Worm (Caenorhabditis elegans) whole organism, young adult: ENCODE results near the gene str-28.

ENCODE experiments used
- B0035.1 ChIP-seq: sonication (generic microtip); optimal IDR thresholded peaks from 2 replicates; lab custom pipeline; 2016; ENCODE audit warnings: missing genetic modification characterization, mild to moderate bottlenecking, missing compliant biosample characterization, missing genotype, missing genetic modification reagents
- B0336.3 ChIP-seq: fragments of 200-800 bp; sonication (Bioruptor generic); IDR thresholded peaks from 2 replicates; pipeline ENCODE4 v1.3.6; 2022; ENCODE audit warnings: missing genetic modification characterization, missing compliant biosample characterization
- C06A6.2 ChIP-seq: fragments of 200-800 bp; sonication (Bioruptor generic); conservative IDR thresholded peaks from 2 replicates; pipeline ENCODE4 v1.3.6; 2022; ENCODE audit warnings: missing genetic modification characterization, missing compliant biosample characterization
- C17E4.6 ChIP-seq: fragments of 200-800 bp; sonication (Bioruptor generic); IDR thresholded peaks from 2 replicates; pipeline ENCODE4 v1.3.6; 2022; ENCODE audit warnings: missing genetic modification reagents, missing genetic modification characterization, missing compliant biosample characterization
- F33H1.4 ChIP-seq: fragments of 200-800 bp; sonication (Bioruptor generic); IDR thresholded peaks from 2 replicates; pipeline ENCODE4 v1.3.6; 2022; ENCODE audit warnings: missing genetic modification reagents, missing genetic modification characterization, missing compliant biosample characterization
- F37B4.10 ChIP-seq: fragments of 200-800 bp; sonication (Bioruptor generic); IDR thresholded peaks from 2 replicates; pipeline ENCODE4 v1.3.6; 2022; ENCODE audit warnings: missing genetic modification characterization, missing compliant biosample characterization
- F39B2.1 ChIP-seq: fragments of 200-800 bp; sonication (Bioruptor generic); IDR thresholded peaks from 2 replicates; pipeline ENCODE4 v1.3.6; 2022; ENCODE audit warnings: missing genetic modification reagents, missing genetic modification characterization, missing compliant biosample characterization
- F49E8.2 ChIP-seq: sonication (generic microtip); optimal IDR thresholded peaks from 3 replicates; lab custom pipeline; 2017; ENCODE audit warnings: missing genetic modification characterization, mild to moderate bottlenecking, missing compliant biosample characterization, antibody characterized with exemption, moderate library complexity; ENCODE audit not compliant: insufficient read depth
- F57C9.4 ChIP-seq: sonication (generic microtip); optimal IDR thresholded peaks from 2 replicates; lab custom pipeline; 2017; ENCODE audit warnings: mild to moderate bottlenecking, missing genetic modification characterization, missing compliant biosample characterization
- K11D2.4 ChIP-seq: fragments of 200-800 bp; sonication (Bioruptor generic); IDR thresholded peaks from 2 replicates; pipeline ENCODE4 v1.3.6; 2022; ENCODE audit warnings: missing genetic modification reagents, missing genetic modification characterization, missing compliant biosample characterization
- Y53F4B.3 ChIP-seq: fragments of 200-800 bp; sonication (Bioruptor generic); IDR thresholded peaks from 2 replicates; pipeline ENCODE4 v1.3.6; 2022; ENCODE audit warnings: missing genetic modification reagents, missing genetic modification characterization, missing compliant biosample characterization
- Y95B8A.8 ChIP-seq: fragments of 200-800 bp; sonication (Bioruptor generic); IDR thresholded peaks from 2 replicates; pipeline ENCODE4 v1.3.6; 2022; ENCODE audit warnings: missing genetic modification reagents, missing genetic modification characterization, missing compliant biosample characterization
- ama-1 ChIP-seq, 3 experiments: fragments of 150-350 bp in 1 of 3; sonication (generic microtip) in 2 of 3; optimal IDR thresholded peaks; 2 replicates each; lab custom pipeline; 2014 to 2018; ENCODE audit warnings: missing biosample characterization in 2 of 3, missing genetic modification characterization in 2 of 3, missing genetic modification reagents in 2 of 3
- aptf-2 ChIP-seq: fragments of 200-800 bp; sonication (Bioruptor generic); conservative IDR thresholded peaks from 2 replicates; pipeline ENCODE4 v1.3.6; 2022; ENCODE audit warnings: missing genetic modification reagents, missing genetic modification characterization, missing compliant biosample characterization
- aptf-3 ChIP-seq: fragments of 200-800 bp; sonication (Bioruptor generic); IDR thresholded peaks from 2 replicates; pipeline ENCODE4 v1.3.6; 2022; ENCODE audit warnings: missing genetic modification characterization, missing compliant biosample characterization
- attf-6 ChIP-seq: fragments of 200-800 bp; sonication (Bioruptor generic); IDR thresholded peaks from 2 replicates; pipeline ENCODE4 v1.3.6; 2022; ENCODE audit warnings: missing genetic modification reagents, missing genetic modification characterization, missing compliant biosample characterization
- bed-2 ChIP-seq: fragments of 200-800 bp; sonication (Bioruptor generic); IDR thresholded peaks from 2 replicates; pipeline ENCODE4 v1.3.6; 2022; ENCODE audit warnings: missing genetic modification reagents, missing genetic modification characterization, missing compliant biosample characterization
- cebp-1 ChIP-seq, 2 experiments: fragments of 200-800 bp in 1 of 2; sonication (Bioruptor generic) in 1 of 2; sonication (generic microtip) in 1 of 2; IDR thresholded peaks in 1 of 2; optimal IDR thresholded peaks in 1 of 2; 2 replicates each; pipeline versions ENCODE4 v1.3.6 to Lab custom; 2017 to 2022; ENCODE audit warnings: missing compliant biosample characterization in 2 of 2, missing genetic modification characterization in 2 of 2, mild to moderate bottlenecking in 1 of 2, missing genetic modification reagents in 1 of 2, moderate library complexity in 1 of 2
- cebp-2 ChIP-seq: fragments of 200-800 bp; sonication (Bioruptor generic); IDR thresholded peaks from 2 replicates; pipeline ENCODE4 v1.3.6; 2022; ENCODE audit warnings: missing genetic modification characterization, missing compliant biosample characterization
- ceh-27 ChIP-seq: fragments of 200-800 bp; sonication (Bioruptor generic); optimal IDR thresholded peaks from 2 replicates; lab custom pipeline; 2018; ENCODE audit warnings: mild to moderate bottlenecking, missing genetic modification characterization, moderate library complexity, missing compliant biosample characterization
- ceh-40 ChIP-seq: fragments of 200-800 bp; sonication (Bioruptor generic); IDR thresholded peaks from 2 replicates; pipeline ENCODE4 v1.3.6; 2022; ENCODE audit warnings: missing genetic modification characterization, missing compliant biosample characterization
- ceh-58 ChIP-seq: fragments of 200-800 bp; sonication (Bioruptor generic); IDR thresholded peaks from 2 replicates; pipeline ENCODE4 v1.3.6; 2022; ENCODE audit warnings: missing genetic modification characterization, missing compliant biosample characterization
- ceh-79 ChIP-seq: sonication (generic microtip); optimal IDR thresholded peaks from 2 replicates; lab custom pipeline; 2017; ENCODE audit warnings: mild to moderate bottlenecking, missing genetic modification characterization, missing compliant biosample characterization
- ceh-91 ChIP-seq: fragments of 200-800 bp; sonication (Bioruptor generic); IDR thresholded peaks from 2 replicates; pipeline ENCODE4 v1.3.6; 2022; ENCODE audit warnings: missing genetic modification reagents, missing genetic modification characterization, missing compliant biosample characterization
- ekl-4 ChIP-seq: fragments of 200-800 bp; sonication (Bioruptor generic); IDR thresholded peaks from 2 replicates; pipeline ENCODE4 v1.3.6; 2022; ENCODE audit warnings: missing genetic modification reagents, missing genetic modification characterization, missing compliant biosample characterization
- ets-4 ChIP-seq: fragments of 200-800 bp; sonication (Bioruptor generic); optimal IDR thresholded peaks from 2 replicates; lab custom pipeline; 2018; ENCODE audit warnings: mild to moderate bottlenecking, missing genetic modification characterization, missing compliant biosample characterization
- him-1 ChIP-seq: sonication (generic microtip); optimal IDR thresholded peaks from 2 replicates; lab custom pipeline; 2016; ENCODE audit warnings: missing genotype, missing genetic modification reagents, missing genetic modification characterization, missing compliant biosample characterization
- hmg-1.2 ChIP-seq: fragments of 200-800 bp; sonication (Bioruptor generic); IDR thresholded peaks from 2 replicates; pipeline ENCODE4 v1.3.6; 2022; ENCODE audit warnings: missing genetic modification reagents, missing genetic modification characterization, missing compliant biosample characterization
- hrde-1 ChIP-seq: sonication (generic microtip); optimal IDR thresholded peaks from 2 replicates; lab custom pipeline; 2016; ENCODE audit warnings: missing genetic modification characterization, mild to moderate bottlenecking, missing compliant biosample characterization, moderate library complexity, missing genotype, missing genetic modification reagents, borderline replicate concordance
- hsf-1 ChIP-seq: fragments of 200-800 bp; sonication (Bioruptor generic); IDR thresholded peaks from 2 replicates; pipeline ENCODE4 v1.3.6; 2022; ENCODE audit warnings: missing genetic modification reagents, missing genetic modification characterization, missing compliant biosample characterization
- lin-26 ChIP-seq: fragments of 200-800 bp; sonication (Bioruptor generic); IDR thresholded peaks from 2 replicates; pipeline ENCODE4 v1.3.6; 2022; ENCODE audit warnings: missing genetic modification reagents, missing genetic modification characterization, missing compliant biosample characterization
- lir-1 ChIP-seq: fragments of 200-800 bp; sonication (Bioruptor generic); conservative IDR thresholded peaks from 2 replicates; pipeline ENCODE4 v1.3.6; 2022; ENCODE audit warnings: missing genetic modification reagents, missing genetic modification characterization, missing compliant biosample characterization
- madf-10 ChIP-seq: sonication (generic microtip); optimal IDR thresholded peaks from 2 replicates; lab custom pipeline; 2016; ENCODE audit warnings: mild to moderate bottlenecking, missing genetic modification characterization, missing compliant biosample characterization
- mel-28 ChIP-seq: sonication (generic microtip); optimal IDR thresholded peaks from 2 replicates; lab custom pipeline; 2016; ENCODE audit warnings: borderline replicate concordance, mild to moderate bottlenecking, missing genetic modification characterization, missing compliant biosample characterization
- mxl-1 ChIP-seq: sonication (generic microtip); optimal IDR thresholded peaks from 2 replicates; lab custom pipeline; 2016; ENCODE audit warnings: missing genetic modification characterization, missing compliant biosample characterization
- nfya-2 ChIP-seq: fragments of 200-800 bp; sonication (Bioruptor generic); IDR thresholded peaks from 2 replicates; pipeline ENCODE4 v1.3.6; 2022; ENCODE audit warnings: missing genetic modification reagents, missing genetic modification characterization, missing compliant biosample characterization
- nhr-80 ChIP-seq: sonication (generic microtip); optimal IDR thresholded peaks from 2 replicates; lab custom pipeline; 2016; ENCODE audit warnings: missing genetic modification characterization, missing compliant biosample characterization
- pha-4 ChIP-seq: fragments of 150-350 bp; sonication (generic microtip); optimal IDR thresholded peaks from 2 replicates; lab custom pipeline; 2014; ENCODE audit warnings: missing biosample characterization, missing genetic modification reagents, missing genetic modification characterization
- rec-8 ChIP-seq, 2 experiments: sonication (generic microtip); optimal IDR thresholded peaks; 2 replicates each; lab custom pipeline; 2016; ENCODE audit warnings: mild to moderate bottlenecking in 2 of 2, missing genetic modification characterization in 2 of 2, missing genetic modification reagents in 2 of 2, missing genotype in 2 of 2, missing biosample characterization in 1 of 2, missing compliant biosample characterization in 1 of 2, moderate library complexity in 1 of 2
- repo-1 ChIP-seq: sonication (generic microtip); optimal IDR thresholded peaks from 2 replicates; lab custom pipeline; 2017; ENCODE audit warnings: mild to moderate bottlenecking, missing genetic modification characterization, missing compliant biosample characterization
- sdz-38 ChIP-seq: sonication (generic microtip); optimal IDR thresholded peaks from 2 replicates; lab custom pipeline; 2016; ENCODE audit warnings: missing genotype, missing genetic modification characterization, missing compliant biosample characterization
- sea-2 ChIP-seq: fragments of 200-800 bp; sonication (Bioruptor generic); IDR thresholded peaks from 2 replicates; pipeline ENCODE4 v1.3.6; 2022; ENCODE audit warnings: missing genetic modification characterization, missing compliant biosample characterization
- snpc-1.3 ChIP-seq: sonication (generic microtip); optimal IDR thresholded peaks from 2 replicates; lab custom pipeline; 2017; ENCODE audit warnings: missing genetic modification characterization, mild to moderate bottlenecking, missing compliant biosample characterization, antibody characterized with exemption, moderate library complexity, missing genotype, missing genetic modification reagents; ENCODE audit not compliant: insufficient read depth
- snpc-3.4 ChIP-seq: sonication (generic microtip); optimal IDR thresholded peaks from 2 replicates; lab custom pipeline; 2017; ENCODE audit warnings: missing genetic modification characterization, mild to moderate bottlenecking, missing compliant biosample characterization, antibody characterized with exemption, moderate library complexity, missing genotype, missing genetic modification reagents
- somi-1 ChIP-seq: fragments of 200-800 bp; sonication (Bioruptor generic); optimal IDR thresholded peaks from 2 replicates; lab custom pipeline; 2018; ENCODE audit warnings: mild to moderate bottlenecking, missing genetic modification characterization, missing compliant biosample characterization
- tbx-9 ChIP-seq: sonication (generic microtip); optimal IDR thresholded peaks from 2 replicates; lab custom pipeline; 2016; ENCODE audit warnings: borderline replicate concordance, missing genetic modification characterization, inconsistent platforms, missing compliant biosample characterization
- zfh-2 ChIP-seq: fragments of 200-800 bp; sonication (Bioruptor generic); conservative IDR thresholded peaks from 2 replicates; pipeline ENCODE4 v1.3.6; 2022; ENCODE audit warnings: missing genetic modification reagents, missing genetic modification characterization, missing compliant biosample characterization
- ztf-22 ChIP-seq: fragments of 200-800 bp; sonication (Bioruptor generic); optimal IDR thresholded peaks from 2 replicates; lab custom pipeline; 2018; ENCODE audit warnings: mild to moderate bottlenecking, missing genetic modification characterization, moderate library complexity, missing compliant biosample characterization

Gene str-28

ce11 chrV:7465509-7465908, 7.2 kb downstream of the str-28 start, which contains the start of gene F25E5.1:
F25E5.1 (plus strand) TSS chrV:7465884.
- TF ChIP-seq ztf-22 (GFP tag; lab: Kevin White, UChicago) (no peak), F39B2.1 (GFP tag; lab: Robert Waterston, UW) (no peak), F37B4.10 (no peak), Y53F4B.3 (GFP tag; lab: Robert Waterston, UW) (no peak), snpc-1.3 (tag; lab: Kevin White, UChicago) (no peak), F33H1.4 (GFP tag; lab: Robert Waterston, UW) (no peak), ets-4 (GFP tag; lab: Kevin White, UChicago) (no peak), cebp-1 (GFP tag; IDR thresholded peaks at IDR 0.05; lab: Robert Waterston, UW) (no peak), cebp-1 (tag; optimal IDR thresholded peaks at IDR 0.05; lab: Kevin White, UChicago) (no peak), mxl-1 (tag; lab: Kevin White, UChicago) (no peak), ceh-79 (tag; lab: Kevin White, UChicago) (no peak), madf-10 (no peak), cebp-2 (no peak), C06A6.2 (GFP tag; lab: Robert Waterston, UW) (no peak), ceh-27 (GFP tag; lab: Kevin White, UChicago) (peak; percentile 65), ceh-58 (no peak), tbx-9 (tag; lab: Kevin White, UChicago) (no peak), F49E8.2 (tag; lab: Kevin White, UChicago) (no peak), ceh-40 (GFP tag; lab: Robert Waterston, UW) (no peak), Y95B8A.8 (GFP tag; lab: Robert Waterston, UW) (no peak), lin-26 (no peak), ekl-4 (0 out of 2 replicates have a peak, but pooled peaks have one; percentile 27), C17E4.6 (GFP tag; lab: Robert Waterston, UW) (no peak), sdz-38 (no peak), ceh-91 (GFP tag; lab: Robert Waterston, UW) (no peak), hsf-1 (no peak), lir-1 (no peak), B0035.1 (tag; lab: Kevin White, UChicago) (no peak), zfh-2 (no peak), hmg-1.2 (GFP tag; lab: Robert Waterston, UW) (peak; percentile 69), mel-28 (no peak), nfya-2 (GFP tag; lab: Robert Waterston, UW) (no peak), aptf-2 (GFP tag; lab: Robert Waterston, UW) (no peak), bed-2 (GFP tag; lab: Robert Waterston, UW) (0 out of 2 replicates have a peak, but pooled peaks have one; percentile 67), ama-1 (optimal IDR thresholded peaks at IDR 0.05; lab: Kevin White, UChicago) (no peak), ama-1 (GFP tag; optimal IDR thresholded peaks at IDR 0.05; lab: Kevin White, UChicago) (no peak), F57C9.4 (tag; lab: Kevin White, UChicago) (no peak), somi-1 (GFP tag; lab: Kevin White, UChicago) (no peak), sea-2 (GFP tag; lab: Robert Waterston, UW) (no peak), hrde-1 (tag; lab: Kevin White, UChicago) (no peak), snpc-3.4 (no peak), attf-6 (GFP tag; lab: Robert Waterston, UW) (no peak), rec-8 (tag; optimal IDR thresholded peaks at IDR 0.05; lab: Kevin White, UChicago) (no peak), repo-1 (tag; lab: Kevin White, UChicago) (no peak), him-1 (tag; lab: Kevin White, UChicago) (no peak), aptf-3 (GFP tag; lab: Robert Waterston, UW) (no peak), B0336.3 (no peak), pha-4 (tag; lab: Kevin White, UChicago) (no peak), nhr-80 (tag; lab: Kevin White, UChicago) (peak; percentile 60), K11D2.4 (no peak)
